Worm (Caenorhabditis elegans): ENCODE data around the gene F59E12.6.
A peak's percentile ranks its signal among the peaks of the same experiment; 100 is the strongest.
"Not testable (repeated sequence)": the region's sequence is repeated elsewhere in the genome, so short reads cannot be mapped to it uniquely, and the experiment has no call there.

The F59E12.6 gene

ce11 chrII:5630851-5631401 is at the start of gene F59E12.6, which contains the start of gene npl-4.1:
Gene F59E12.6, minus strand, starts transcription at chrII:5630951.
Gene npl-4.1, plus strand, starts transcription at chrII:5631351.
- TF ChIP-seq ref-1 (GFP tag; conservative IDR thresholded peaks at IDR 0.05); klf-2 (GFP tag; conservative IDR thresholded peaks at IDR 0.05); med-1 (GFP tag; optimal IDR thresholded peaks at IDR 0.05; ENCODE audit: insufficient read depth): not testable (repeated sequence)

ce11 chrII:5669580-5669979 is 38.8 kb upstream of the F59E12.6 start, which contains the start of gene C25H3.17:
Gene C25H3.17, minus strand, starts transcription at chrII:5669680.
- TF ChIP-seq ztf-29 (GFP tag; IDR thresholded peaks at IDR 0.05) (no peak), med-1 (GFP tag; optimal IDR thresholded peaks at IDR 0.05; ENCODE audit: insufficient read depth) (no peak), ref-1 (GFP tag; conservative IDR thresholded peaks at IDR 0.05) (no peak), flt-1 (GFP tag; IDR thresholded peaks at IDR 0.05) (no peak), cog-1 (tag; optimal IDR thresholded peaks at IDR 0.05) (no peak), tab-1 (GFP tag; IDR thresholded peaks at IDR 0.05) (no peak), T22C8.4 (GFP tag; IDR thresholded peaks at IDR 0.05) (no peak), klf-2 (GFP tag; conservative IDR thresholded peaks at IDR 0.05) (no peak), ztf-23 (GFP tag; IDR thresholded peaks at IDR 0.05) (no peak)

ce11 chrII:5668830-5669229 is 38.1 kb upstream of the F59E12.6 start, which contains the start of gene C25H3.7:
Gene C25H3.7, minus strand, starts transcription at chrII:5668930.
- no peak for TF ChIP-seq T22C8.4 (GFP tag; IDR thresholded peaks at IDR 0.05)
- TF ChIP-seq tab-1 (GFP tag; IDR thresholded peaks at IDR 0.05): no peak
- no peak for TF ChIP-seq cog-1 (tag; optimal IDR thresholded peaks at IDR 0.05)
- TF ChIP-seq klf-2 (GFP tag; conservative IDR thresholded peaks at IDR 0.05): no peak
- no peak for TF ChIP-seq ztf-29 (GFP tag; IDR thresholded peaks at IDR 0.05)
- TF ChIP-seq ref-1 (GFP tag; conservative IDR thresholded peaks at IDR 0.05): no peak
- TF ChIP-seq med-1 (GFP tag; optimal IDR thresholded peaks at IDR 0.05; ENCODE audit: insufficient read depth): no peak
- no peak for TF ChIP-seq ztf-23 (GFP tag; IDR thresholded peaks at IDR 0.05)
- TF ChIP-seq flt-1 (GFP tag; IDR thresholded peaks at IDR 0.05): no peak

- TF ChIP-seq ztf-23 (GFP tag; IDR thresholded peaks at IDR 0.05) (no peak), flt-1 (GFP tag; IDR thresholded peaks at IDR 0.05) (peak; percentile 74; the same call in 1 of the 2 replicates), med-1 (GFP tag; optimal IDR thresholded peaks at IDR 0.05; ENCODE audit: insufficient read depth) (no peak)
Observed at ce11 chrII:5667540-5667939, 36.8 kb upstream of the F59E12.6 start.

DNA sequence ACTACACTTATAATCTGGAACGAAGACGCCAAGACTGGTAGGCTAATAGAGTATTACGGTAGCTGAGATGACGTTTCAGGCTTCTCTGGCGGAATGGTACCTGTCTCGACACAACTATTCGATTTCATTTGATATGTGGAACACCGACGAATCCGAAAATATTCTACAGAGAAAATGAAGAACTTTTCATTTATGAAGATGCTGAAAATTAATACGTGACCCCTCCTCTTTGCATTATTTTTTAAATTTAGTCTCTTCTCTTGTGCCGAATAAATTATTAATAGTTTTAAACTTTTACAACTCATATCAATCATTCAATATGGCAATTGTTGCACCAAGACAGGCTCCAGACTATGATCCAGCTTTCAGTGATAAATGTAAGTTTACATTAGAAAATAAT is 35.2 kb upstream of the F59E12.6 start, which contains the start of gene C25H3.16:
Gene C25H3.16 (plus strand): TSS at position 301 of the 400 bp plus-strand sequence.
- TF ChIP-seq tab-1 (GFP tag; IDR thresholded peaks at IDR 0.05) (no peak), flt-1 (GFP tag; IDR thresholded peaks at IDR 0.05) (no peak), med-1 (GFP tag; optimal IDR thresholded peaks at IDR 0.05; ENCODE audit: insufficient read depth) (no peak), ref-1 (GFP tag; conservative IDR thresholded peaks at IDR 0.05) (no peak), ztf-29 (GFP tag; IDR thresholded peaks at IDR 0.05) (no peak), T22C8.4 (GFP tag; IDR thresholded peaks at IDR 0.05) (no peak)

- no peak for TF ChIP-seq ztf-29 (GFP tag; IDR thresholded peaks at IDR 0.05)
- TF ChIP-seq med-1 (GFP tag; optimal IDR thresholded peaks at IDR 0.05; ENCODE audit: insufficient read depth): no peak
- no peak for TF ChIP-seq tab-1 (GFP tag; IDR thresholded peaks at IDR 0.05)
- TF ChIP-seq T22C8.4 (GFP tag; IDR thresholded peaks at IDR 0.05): no peak
- TF ChIP-seq flt-1 (GFP tag; IDR thresholded peaks at IDR 0.05): no peak
- no peak for TF ChIP-seq klf-2 (GFP tag; conservative IDR thresholded peaks at IDR 0.05)
- no peak for TF ChIP-seq ztf-23 (GFP tag; IDR thresholded peaks at IDR 0.05)
- TF ChIP-seq ref-1 (GFP tag; conservative IDR thresholded peaks at IDR 0.05): no peak
- TF ChIP-seq cog-1 (tag; optimal IDR thresholded peaks at IDR 0.05): no peak
Observed at ce11 chrII:5665029-5665428, 34.3 kb upstream of the F59E12.6 start, which contains the start of gene C25H3.15. Gene C25H3.15, plus strand, starts transcription at chrII:5665329.

ce11 chrII:5663180-5663791 is 32.5 kb upstream of the F59E12.6 start:
- TF ChIP-seq T22C8.4 (GFP tag; IDR thresholded peaks at IDR 0.05) (no peak), cog-1 (tag; optimal IDR thresholded peaks at IDR 0.05) (no peak), flt-1 (GFP tag; IDR thresholded peaks at IDR 0.05) (no peak), tab-1 (GFP tag; IDR thresholded peaks at IDR 0.05) (no peak), klf-2 (GFP tag; conservative IDR thresholded peaks at IDR 0.05) (no peak), ztf-23 (GFP tag; IDR thresholded peaks at IDR 0.05) (no peak), ztf-29 (GFP tag; IDR thresholded peaks at IDR 0.05) (no peak), ref-1 (GFP tag; conservative IDR thresholded peaks at IDR 0.05) (no peak), med-1 (GFP tag; optimal IDR thresholded peaks at IDR 0.05; ENCODE audit: insufficient read depth) (no peak)

- TF ChIP-seq flt-1 (GFP tag; IDR thresholded peaks at IDR 0.05) (peak; percentile 95), med-1 (GFP tag; optimal IDR thresholded peaks at IDR 0.05; ENCODE audit: insufficient read depth) (no peak), ztf-23 (GFP tag; IDR thresholded peaks at IDR 0.05) (peak; percentile 91), tab-1 (GFP tag; IDR thresholded peaks at IDR 0.05) (peak; percentile 85), ztf-29 (GFP tag; IDR thresholded peaks at IDR 0.05) (peak; percentile 95), ref-1 (GFP tag; conservative IDR thresholded peaks at IDR 0.05) (peak; percentile 66), klf-2 (GFP tag; conservative IDR thresholded peaks at IDR 0.05) (peak; percentile 73), cog-1 (tag; optimal IDR thresholded peaks at IDR 0.05) (peak; percentile 75), T22C8.4 (GFP tag; IDR thresholded peaks at IDR 0.05) (peak; percentile 86)
Observed at ce11 chrII:5661735-5662177, 31.0 kb upstream of the F59E12.6 start.

- TF ChIP-seq flt-1 (GFP tag; IDR thresholded peaks at IDR 0.05): peak; percentile 86
- TF ChIP-seq cog-1 (tag; optimal IDR thresholded peaks at IDR 0.05): peak; percentile 18
- TF ChIP-seq ref-1 (GFP tag; conservative IDR thresholded peaks at IDR 0.05): 0 out of 2 replicates have a peak, but pooled peaks have one; percentile 7
- TF ChIP-seq klf-2 (GFP tag; conservative IDR thresholded peaks at IDR 0.05): peak; percentile 48; the same call in 1 of the 2 replicates
- peak; percentile 76 for TF ChIP-seq tab-1 (GFP tag; IDR thresholded peaks at IDR 0.05)
- peak; percentile 56 for TF ChIP-seq med-1 (GFP tag; optimal IDR thresholded peaks at IDR 0.05; ENCODE audit: insufficient read depth)
- TF ChIP-seq T22C8.4 (GFP tag; IDR thresholded peaks at IDR 0.05): peak; percentile 78
- peak; percentile 80 for TF ChIP-seq ztf-23 (GFP tag; IDR thresholded peaks at IDR 0.05)
- peak; percentile 61; the same call in 1 of the 2 replicates for TF ChIP-seq ztf-29 (GFP tag; IDR thresholded peaks at IDR 0.05)
Observed at ce11 chrII:5660736-5661734, 30.3 kb upstream of the F59E12.6 start, which contains the start of the genes ift-43 and mdt-26. Gene ift-43, minus strand, starts transcription at chrII:5660786. Gene mdt-26, plus strand, starts transcription at chrII:5661181.
